Fruit fly (Drosophila melanogaster) whole organism, embryonic: ENCODE results near the gene Ldaf1.

Experiments
- Ada2b ChIP-seq: fragments of 200-800 bp; sonication (Bioruptor generic); IDR thresholded peaks from 2 replicates; pipeline ENCODE4 v1.3.6; 2022; ENCODE audit warnings: missing biosample characterization, missing genetic modification characterization
- BtbVII ChIP-seq: fragments of 200-800 bp; sonication (Bioruptor generic); optimal IDR thresholded peaks from 3 replicates; lab custom pipeline; 2017; ENCODE audit warnings: missing biosample characterization, mild to moderate bottlenecking, missing genetic modification characterization
- CG10147 ChIP-seq: fragments of 200-800 bp; sonication (Bioruptor generic); optimal IDR thresholded peaks from 2 replicates; lab custom pipeline; 2019; ENCODE audit warnings: missing biosample characterization, mild to moderate bottlenecking, missing genetic modification characterization, moderate library complexity
- CG10274 ChIP-seq: fragments of 200-800 bp; sonication (Bioruptor generic); optimal IDR thresholded peaks from 3 replicates; lab custom pipeline; 2017; ENCODE audit warnings: missing biosample characterization, mild to moderate bottlenecking, missing genetic modification characterization
- CG10462 ChIP-seq: fragments of 200-800 bp; sonication (Bioruptor generic); optimal IDR thresholded peaks from 2 replicates; lab custom pipeline; 2016; ENCODE audit warnings: missing biosample characterization, missing genetic modification characterization
- CG10565 ChIP-seq: fragments of 200-800 bp; sonication (Bioruptor generic); optimal IDR thresholded peaks from 3 replicates; lab custom pipeline; 2016; ENCODE audit warnings: missing biosample characterization, mild to moderate bottlenecking, missing genetic modification characterization
- CG11696 ChIP-seq: fragments of 200-800 bp; sonication (Bioruptor generic); IDR thresholded peaks from 2 replicates; pipeline ENCODE4 v1.3.6; 2022; ENCODE audit warnings: missing biosample characterization, missing genetic modification characterization
- CG13287 ChIP-seq: fragments of 200-800 bp; sonication (Bioruptor generic); IDR thresholded peaks from 2 replicates; pipeline ENCODE4 v1.3.6; 2022; ENCODE audit warnings: missing biosample characterization, missing genetic modification characterization; ENCODE audit not compliant: partially characterized antibody
- CG14710 ChIP-seq: fragments of 200-800 bp; sonication (Bioruptor generic); optimal IDR thresholded peaks from 3 replicates; lab custom pipeline; 2019; ENCODE audit warnings: missing biosample characterization, mild to moderate bottlenecking, missing genetic modification characterization, moderate library complexity
- CG15601 ChIP-seq: fragments of 200-800 bp; sonication (Bioruptor generic); optimal IDR thresholded peaks from 3 replicates; lab custom pipeline; 2019; ENCODE audit warnings: missing biosample characterization, mild to moderate bottlenecking, missing genetic modification characterization, moderate library complexity
- CG17802 ChIP-seq: fragments of 200-800 bp; sonication (Bioruptor generic); optimal IDR thresholded peaks from 2 replicates; lab custom pipeline; 2018; ENCODE audit warnings: missing biosample characterization, mild to moderate bottlenecking, missing genetic modification characterization, moderate library complexity
- CG30431 ChIP-seq: fragments of 200-800 bp; sonication (Bioruptor generic); optimal IDR thresholded peaks from 2 replicates; lab custom pipeline; 2017; ENCODE audit warnings: missing biosample characterization, missing genetic modification characterization
- CG34224 ChIP-seq: fragments of 200-800 bp; sonication (Bioruptor generic); IDR thresholded peaks from 3 replicates; pipeline ENCODE4 v1.3.6; 2022; ENCODE audit warnings: missing biosample characterization, missing genetic modification characterization; ENCODE audit not compliant: partially characterized antibody
- CG4404 ChIP-seq: fragments of 200-800 bp; sonication (Bioruptor generic); IDR thresholded peaks from 2 replicates; pipeline ENCODE4 v1.3.6; 2022; ENCODE audit warnings: missing biosample characterization, missing genetic modification characterization
- CG5180 ChIP-seq: fragments of 200-800 bp; sonication (Bioruptor generic); optimal IDR thresholded peaks from 3 replicates; lab custom pipeline; 2017; ENCODE audit warnings: missing biosample characterization, missing genetic modification characterization, mild to moderate bottlenecking, moderate library complexity, missing genetic modification reagents
- CG6765 ChIP-seq: fragments of 200-800 bp; sonication (Bioruptor generic); optimal IDR thresholded peaks from 3 replicates; lab custom pipeline; 2017; ENCODE audit warnings: missing biosample characterization, mild to moderate bottlenecking, missing genetic modification characterization
- CG7271 ChIP-seq: fragments of 200-800 bp; sonication (Bioruptor generic); optimal IDR thresholded peaks from 2 replicates; lab custom pipeline; 2018; ENCODE audit warnings: missing biosample characterization, mild to moderate bottlenecking, missing genetic modification characterization, moderate library complexity
- CG7963 ChIP-seq: fragments of 200-800 bp; sonication (Bioruptor generic); IDR thresholded peaks from 3 replicates; pipeline ENCODE4 v1.3.6; 2022; ENCODE audit warnings: missing biosample characterization, missing genetic modification characterization; ENCODE audit not compliant: partially characterized antibody
- CG8478 ChIP-seq: fragments of >200 bp; optimal IDR thresholded peaks from 2 replicates; lab custom pipeline; 2018
- Dfd ChIP-seq, 2 experiments: fragments of >200 bp; optimal IDR thresholded peaks; 2 replicates each; lab custom pipeline; 2017; ENCODE audit warnings: missing biosample characterization in 2 of 2, missing genetic modification characterization in 2 of 2
- Elba2 ChIP-seq: fragments of 200-800 bp; sonication (Bioruptor generic); optimal IDR thresholded peaks from 3 replicates; lab custom pipeline; 2016; ENCODE audit warnings: missing biosample characterization, missing genetic modification characterization
- Gsc ChIP-seq: fragments of 200-800 bp; sonication (Bioruptor generic); IDR thresholded peaks from 2 replicates; pipeline ENCODE4 v1.3.6; 2022; ENCODE audit warnings: missing biosample characterization, missing genetic modification characterization
- HLH54F ChIP-seq: fragments of 200-800 bp; sonication (Bioruptor generic); optimal IDR thresholded peaks from 3 replicates; lab custom pipeline; 2016; ENCODE audit warnings: missing biosample characterization, missing genetic modification characterization
- Hsf ChIP-seq: fragments of 200-800 bp; sonication (Bioruptor generic); optimal IDR thresholded peaks from 3 replicates; lab custom pipeline; 2016; ENCODE audit warnings: missing biosample characterization, missing genetic modification characterization
- Nf-YB ChIP-seq: fragments of 200-800 bp; sonication (Bioruptor generic); optimal IDR thresholded peaks from 3 replicates; lab custom pipeline; 2019; ENCODE audit warnings: missing biosample characterization, mild to moderate bottlenecking, missing genetic modification characterization, moderate library complexity
- Side ChIP-seq: fragments of 200-800 bp; sonication (Bioruptor generic); optimal IDR thresholded peaks from 2 replicates; lab custom pipeline; 2016; ENCODE audit warnings: missing biosample characterization, missing genetic modification characterization
- Sox102F ChIP-seq: fragments of 200-800 bp; sonication (Bioruptor generic); optimal IDR thresholded peaks from 2 replicates; lab custom pipeline; 2018; ENCODE audit warnings: missing biosample characterization, mild to moderate bottlenecking, missing genetic modification characterization, moderate library complexity
- Sry-β ChIP-seq: fragments of 200-800 bp; sonication (Bioruptor generic); optimal IDR thresholded peaks from 2 replicates; lab custom pipeline; 2018; ENCODE audit warnings: missing biosample characterization, mild to moderate bottlenecking, missing genetic modification characterization, moderate library complexity
- TFAM ChIP-seq: fragments of 200-800 bp; sonication (Bioruptor generic); optimal IDR thresholded peaks from 2 replicates; lab custom pipeline; 2017; ENCODE audit warnings: missing biosample characterization, missing genetic modification characterization, inconsistent platforms
- ac ChIP-seq: fragments of 200-800 bp; sonication (Bioruptor generic); optimal IDR thresholded peaks from 3 replicates; lab custom pipeline; 2017; ENCODE audit warnings: missing biosample characterization, mild to moderate bottlenecking, missing genetic modification characterization
- croc ChIP-seq: fragments of 200-800 bp; sonication (Bioruptor generic); conservative IDR thresholded peaks from 3 replicates; pipeline ENCODE4 v1.3.6; 2022; ENCODE audit warnings: missing biosample characterization, missing genetic modification characterization
- disco-r ChIP-seq: fragments of 200-800 bp; sonication (Bioruptor generic); optimal IDR thresholded peaks from 2 replicates; lab custom pipeline; 2016; ENCODE audit warnings: missing biosample characterization, missing genetic modification characterization
- exex ChIP-seq: fragments of 200-800 bp; sonication (Bioruptor generic); optimal IDR thresholded peaks from 4 replicates; lab custom pipeline; 2018; ENCODE audit warnings: missing biosample characterization, mild to moderate bottlenecking, missing genetic modification characterization, moderate library complexity
- ftz-f1 ChIP-seq: fragments of 200-800 bp; sonication (Bioruptor generic); optimal IDR thresholded peaks from 2 replicates; lab custom pipeline; 2016; ENCODE audit warnings: missing biosample characterization, missing genetic modification characterization
- fu2 ChIP-seq: fragments of 200-800 bp; sonication (Bioruptor generic); optimal IDR thresholded peaks from 2 replicates; lab custom pipeline; 2016; ENCODE audit warnings: missing biosample characterization, missing genetic modification characterization
- gcm ChIP-seq: fragments of 200-800 bp; sonication (Bioruptor generic); optimal IDR thresholded peaks from 2 replicates; lab custom pipeline; 2019; ENCODE audit warnings: missing biosample characterization, mild to moderate bottlenecking, missing genetic modification characterization, moderate library complexity
- her ChIP-seq: fragments of 200-800 bp; sonication (Bioruptor generic); optimal IDR thresholded peaks from 2 replicates; lab custom pipeline; 2016; ENCODE audit warnings: missing biosample characterization, missing genetic modification characterization
- jing ChIP-seq: fragments of 200-800 bp; sonication (Bioruptor generic); optimal IDR thresholded peaks from 2 replicates; lab custom pipeline; 2018; ENCODE audit warnings: missing biosample characterization, mild to moderate bottlenecking, missing genetic modification characterization
- lbe ChIP-seq: fragments of 200-800 bp; sonication (Bioruptor generic); optimal IDR thresholded peaks from 2 replicates; lab custom pipeline; 2016; ENCODE audit warnings: missing biosample characterization, mild to moderate bottlenecking, missing genetic modification characterization
- luna ChIP-seq: fragments of 200-800 bp; sonication (Bioruptor generic); optimal IDR thresholded peaks from 2 replicates; lab custom pipeline; 2016; ENCODE audit warnings: missing biosample characterization, missing genetic modification characterization
- mld ChIP-seq: fragments of 200-800 bp; sonication (Bioruptor generic); IDR thresholded peaks from 3 replicates; pipeline ENCODE4 v1.3.6; 2022; ENCODE audit warnings: missing biosample characterization, missing genetic modification characterization; ENCODE audit not compliant: partially characterized antibody
- nerfin-2 ChIP-seq: fragments of 200-800 bp; sonication (Bioruptor generic); IDR thresholded peaks from 2 replicates; pipeline ENCODE4 v1.3.6; 2022; ENCODE audit warnings: missing biosample characterization, missing genetic modification characterization; ENCODE audit not compliant: partially characterized antibody
- org-1 ChIP-seq: fragments of 200-800 bp; sonication (Bioruptor generic); optimal IDR thresholded peaks from 2 replicates; lab custom pipeline; 2017; ENCODE audit warnings: missing biosample characterization, missing genetic modification characterization
- sc ChIP-seq, 3 experiments: fragments of >200 bp in 2 of 3; fragments of 200-800 bp in 1 of 3; sonication (Bioruptor generic) in 1 of 3; optimal IDR thresholded peaks; 2 replicates in 2 of 3; 3 replicates in 1 of 3; lab custom pipeline; 2017; ENCODE audit warnings: mild to moderate bottlenecking in 1 of 3, missing biosample characterization in 1 of 3, missing genetic modification characterization in 1 of 3, missing genetic modification reagents in 1 of 3
- sens ChIP-seq: fragments of 200-800 bp; sonication (Bioruptor generic); peaks from one replicate; lab custom pipeline; 2016; ENCODE audit warnings: missing biosample characterization, missing genetic modification characterization
- sr ChIP-seq: fragments of 200-800 bp; sonication (Bioruptor generic); IDR thresholded peaks from 3 replicates; pipeline ENCODE4 v1.3.6; 2022; ENCODE audit warnings: missing biosample characterization, missing genetic modification characterization
- tna ChIP-seq: fragments of 200-800 bp; sonication (Bioruptor generic); IDR thresholded peaks from 2 replicates; pipeline ENCODE4 v1.3.6; 2022; ENCODE audit warnings: missing biosample characterization, missing genetic modification characterization; ENCODE audit not compliant: partially characterized antibody
- tup ChIP-seq: fragments of 200-800 bp; sonication (Bioruptor generic); optimal IDR thresholded peaks from 2 replicates; lab custom pipeline; 2016; ENCODE audit warnings: missing biosample characterization, mild to moderate bottlenecking, missing genetic modification characterization, moderate library complexity

Ldaf1 gene

DNA sequence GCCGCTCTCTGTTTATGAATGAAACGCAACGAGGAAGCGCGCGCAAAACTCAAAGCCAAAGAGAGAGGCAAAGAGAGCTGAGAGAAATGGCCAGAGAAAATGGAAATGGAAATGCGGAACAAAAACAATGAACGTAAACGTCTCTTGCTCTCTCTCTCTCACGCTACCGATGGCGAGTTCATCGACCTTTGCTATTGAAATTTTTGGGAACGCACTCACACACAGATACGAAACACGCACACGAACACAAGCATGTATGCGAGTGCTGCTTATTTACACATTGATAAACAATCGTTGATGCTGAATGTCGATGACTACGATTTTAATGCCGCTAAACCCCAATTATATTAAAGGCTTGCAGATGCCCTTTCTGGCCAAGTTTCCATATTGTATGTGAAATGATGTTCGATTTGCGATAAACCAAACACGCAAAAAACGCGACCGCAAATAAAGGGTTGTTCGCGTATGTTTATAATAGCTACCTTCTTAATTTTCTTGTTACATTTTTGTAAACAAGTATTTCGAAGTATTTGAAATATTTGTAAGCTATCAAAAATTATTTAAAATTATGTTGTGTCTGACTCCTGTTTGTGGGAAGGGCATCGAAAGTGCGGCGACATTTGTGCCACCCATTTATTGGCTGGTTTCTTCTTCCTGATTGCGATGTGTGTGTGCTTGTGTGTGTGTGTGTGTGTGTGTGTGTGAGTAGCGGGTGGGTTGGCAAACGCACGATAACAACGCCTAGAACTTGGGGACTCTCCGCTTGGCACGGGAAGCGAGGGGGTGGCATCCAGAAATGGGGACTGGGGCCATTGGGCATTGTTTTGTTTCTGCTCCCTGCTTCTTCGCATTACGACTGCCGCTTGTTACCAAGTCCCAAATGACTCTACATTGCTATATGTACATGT, 41.9 kb upstream of the Ldaf1 start (continued):
- TF ChIP-seq disco-r (GFP tag; lab: Kevin White, UChicago) (peak; percentile 55), CG7271 (tag; lab: Kevin White, UChicago) (no peak), sr (GFP tag; lab: Robert Waterston, UW) (no peak), ftz-f1 (GFP tag; lab: Kevin White, UChicago) (no peak), org-1 (GFP tag; lab: Kevin White, UChicago) (peak; percentile 72), Side (peak; percentile 62), luna (no peak), CG4404 (GFP tag; lab: Robert Waterston, UW) (no peak), Sox102F (GFP tag; lab: Kevin White, UChicago) (peak; percentile 78), CG11696 (GFP tag; lab: Robert Waterston, UW) (no peak), lbe (GFP tag; lab: Kevin White, UChicago) (peak; percentile 65), CG14710 (tag; lab: Kevin White, UChicago) (peak; percentile 74), Nf-YB (peak; percentile 71), CG7963 (no peak), CG10147 (GFP tag; lab: Kevin White, UChicago) (peak; percentile 74), CG6765 (GFP tag; lab: Kevin White, UChicago) (peak; percentile 24), CG8478 (lab: Kevin White, UChicago) (no peak), Hsf (GFP tag; lab: Kevin White, UChicago) (peak; percentile 63), BtbVII (GFP tag; lab: Kevin White, UChicago) (peak; percentile 35), exex (tag; lab: Kevin White, UChicago) (peak; percentile 5), CG17802 (tag; lab: Kevin White, UChicago) (peak; percentile 52), HLH54F (GFP tag; lab: Kevin White, UChicago) (peak; percentile 67), her (GFP tag; lab: Kevin White, UChicago) (no peak), CG34224 (GFP tag; lab: Robert Waterston, UW) (no peak), fu2 (GFP tag; lab: Kevin White, UChicago) (peak; percentile 40), tna (no peak), ac (no peak), jing (GFP tag; lab: Kevin White, UChicago) (peak; percentile 57), CG10565 (GFP tag; lab: Kevin White, UChicago) (peak; percentile 41), sc (optimal IDR thresholded peaks at IDR 0.05; lab: Kevin White, UChicago) (no peak), sc (GFP tag; optimal IDR thresholded peaks at IDR 0.05; lab: Kevin White, UChicago) (peak; percentile 77), CG5180 (GFP tag; lab: Kevin White, UChicago) (no peak), Ada2b (GFP tag; lab: Robert Waterston, UW) (no peak), TFAM (GFP tag; lab: Kevin White, UChicago) (peak; percentile 12), CG30431 (GFP tag; lab: Kevin White, UChicago) (peak; percentile 68), Dfd (GFP tag; optimal IDR thresholded peaks at IDR 0.05; lab: Kevin White, UChicago) (no peak), CG13287 (no peak), gcm (GFP tag; lab: Kevin White, UChicago) (peak; percentile 54), tup (GFP tag; lab: Kevin White, UChicago) (no peak), Sry-β (GFP tag; lab: Kevin White, UChicago) (peak; percentile 45), CG10274 (GFP tag; lab: Kevin White, UChicago) (peak; percentile 63), Elba2 (GFP tag; lab: Kevin White, UChicago) (no peak), CG10462 (GFP tag; lab: Kevin White, UChicago) (peak; percentile 6), croc (peak; percentile 47; the same call in 2 of the 3 replicates), CG15601 (tag; lab: Kevin White, UChicago) (peak; percentile 84), mld (GFP tag; lab: Robert Waterston, UW) (no peak), sens (GFP tag; lab: Kevin White, UChicago) (peak; percentile 95), Gsc (GFP tag; lab: Robert Waterston, UW) (peak; percentile 27; the same call in 1 of the 2 replicates), nerfin-2 (GFP tag; lab: Robert Waterston, UW) (no peak)
